Worm (Caenorhabditis elegans): ENCODE measurements around the gene marb-1.

marb-1 gene

DNA sequence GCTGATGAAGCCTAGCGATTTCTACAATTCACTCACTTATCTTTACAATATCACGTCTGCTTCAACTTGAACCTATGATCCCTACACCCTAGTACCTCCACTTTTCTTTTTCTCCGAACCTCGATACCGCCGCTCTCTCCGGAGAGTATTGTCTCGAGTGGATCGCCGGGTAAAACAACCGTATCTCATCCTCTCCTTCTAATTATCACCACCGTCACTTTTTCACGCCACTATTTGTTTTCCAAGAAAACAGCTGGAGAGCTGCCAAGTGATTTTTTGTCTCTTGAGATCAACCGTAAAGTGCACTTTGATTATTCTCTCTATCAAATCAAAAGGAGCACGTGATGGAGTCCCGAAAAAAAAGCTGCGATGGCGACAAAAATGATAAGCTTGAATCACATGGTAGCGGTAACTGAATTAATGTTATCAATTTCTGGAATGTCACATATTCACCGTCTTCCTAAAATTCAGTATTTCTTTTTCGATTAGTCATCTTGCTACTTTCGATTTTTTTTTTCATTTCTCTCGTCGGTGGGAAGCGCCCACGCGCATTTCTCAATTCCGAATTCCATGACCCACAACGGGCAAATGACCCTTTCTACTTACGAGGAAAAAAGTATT lies 9.2 kb downstream of the marb-1 start:
- TF ChIP-seq lin-35 (GFP tag; optimal IDR thresholded peaks at IDR 0.05) (peak in 1 of 2 experiments; percentile 32), pag-3 (tag; optimal IDR thresholded peaks at IDR 0.05; ENCODE audit: borderline replicate concordance, insufficient read depth) (no peak), elt-2 (tag; optimal IDR thresholded peaks at IDR 0.05) (peak; percentile 82), swsn-7 (tag; optimal IDR thresholded peaks at IDR 0.05) (no peak), efl-1 (optimal IDR thresholded peaks at IDR 0.05) (no peak), efl-1 (GFP tag; optimal IDR thresholded peaks at IDR 0.05 in 1 of 2) (peak in 1 of 2 experiments; percentile 58), blmp-1 (tag; optimal IDR thresholded peaks at IDR 0.05) (peak; percentile 73), nhr-71 (tag; optimal IDR thresholded peaks at IDR 0.05) (peak; percentile 6), egl-27 (tag; optimal IDR thresholded peaks at IDR 0.05) (peak in 1 of 2 experiments; percentile 5), nhr-77 (tag; optimal IDR thresholded peaks at IDR 0.05) (peak; percentile 66), mdl-1 (tag; optimal IDR thresholded peaks at IDR 0.05) (peak in 1 of 2 experiments; percentile 12), irx-1 (tag; optimal IDR thresholded peaks at IDR 0.05) (no peak), jun-1 (tag; optimal IDR thresholded peaks at IDR 0.05) (no peak), nhr-90 (tag; optimal IDR thresholded peaks at IDR 0.05; ENCODE audit: poor library complexity) (peak; percentile 34), tbx-2 (tag; optimal IDR thresholded peaks at IDR 0.05) (peak; percentile 12)

ce11 chrIV:12198816-12199215 lies 10.0 kb downstream of the marb-1 start:
- TF ChIP-seq nhr-77 (tag; optimal IDR thresholded peaks at IDR 0.05) = peak; percentile 32
- peak; percentile 36 for TF ChIP-seq tbx-2 (tag; optimal IDR thresholded peaks at IDR 0.05)
- no peak for TF ChIP-seq efl-1 (optimal IDR thresholded peaks at IDR 0.05)
- TF ChIP-seq efl-1 (GFP tag; optimal IDR thresholded peaks at IDR 0.05 in 1 of 2) = peak in 1 of 2 experiments; percentile 55
- no peak for TF ChIP-seq ceh-82 (tag; optimal IDR thresholded peaks at IDR 0.05)
- TF ChIP-seq nhr-85 (tag) = no peak
- no peak for TF ChIP-seq sptf-1 (tag; optimal IDR thresholded peaks at IDR 0.05)
- no peak for TF ChIP-seq skn-1 (tag; optimal IDR thresholded peaks at IDR 0.05)
- TF ChIP-seq lin-14 (GFP tag; optimal IDR thresholded peaks at IDR 0.05) = peak; percentile 68
- TF ChIP-seq zip-4 (GFP tag; optimal IDR thresholded peaks at IDR 0.05) = no peak
- no peak for TF ChIP-seq nhr-47 (tag; optimal IDR thresholded peaks at IDR 0.05)
- TF ChIP-seq elt-3 (tag; optimal IDR thresholded peaks at IDR 0.05) = no peak
- no peak for TF ChIP-seq ces-1 (GFP tag; optimal IDR thresholded peaks at IDR 0.05)

DNA sequence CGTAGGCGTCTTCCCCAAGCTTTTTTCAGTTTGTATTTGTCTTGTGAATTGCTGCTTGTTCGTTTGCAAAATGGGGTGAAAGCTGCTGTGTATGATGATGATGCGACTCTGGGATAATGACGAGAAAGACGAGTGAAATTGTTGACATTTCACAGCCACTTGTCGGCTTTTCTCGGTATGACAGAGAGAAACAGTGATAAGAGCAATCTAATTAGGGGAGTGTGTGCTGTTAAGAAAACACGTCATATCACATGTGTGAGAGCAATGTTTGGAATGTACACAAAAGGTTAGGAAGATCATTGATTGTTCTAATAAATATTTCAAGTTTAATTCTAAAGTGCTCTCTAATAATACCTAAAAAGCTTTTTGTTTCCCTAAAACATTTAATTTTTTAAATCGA lies 11.1 kb downstream of the marb-1 start:
- TF ChIP-seq nhr-71 (tag; optimal IDR thresholded peaks at IDR 0.05) (peak; percentile 18), lin-35 (GFP tag; optimal IDR thresholded peaks at IDR 0.05) (peak in 1 of 2 experiments; percentile 5), nhr-85 (tag) (no peak), fos-1 (tag; optimal IDR thresholded peaks at IDR 0.05) (no peak), mab-9 (GFP tag; IDR thresholded peaks at IDR 0.05) (no peak), efl-1 (optimal IDR thresholded peaks at IDR 0.05) (no peak), efl-1 (GFP tag; optimal IDR thresholded peaks at IDR 0.05 in 1 of 2) (peak in 1 of 2 experiments; percentile 16), nhr-84 (tag; optimal IDR thresholded peaks at IDR 0.05) (no peak), C34B4.2 (tag; optimal IDR thresholded peaks at IDR 0.05) (no peak), elt-2 (tag; optimal IDR thresholded peaks at IDR 0.05) (peak; percentile 71), jun-1 (tag; optimal IDR thresholded peaks at IDR 0.05) (peak; percentile 2), isw-1 (GFP tag; IDR thresholded peaks at IDR 0.05) (no peak), dsc-1 (tag; optimal IDR thresholded peaks at IDR 0.05) (no peak)

DNA sequence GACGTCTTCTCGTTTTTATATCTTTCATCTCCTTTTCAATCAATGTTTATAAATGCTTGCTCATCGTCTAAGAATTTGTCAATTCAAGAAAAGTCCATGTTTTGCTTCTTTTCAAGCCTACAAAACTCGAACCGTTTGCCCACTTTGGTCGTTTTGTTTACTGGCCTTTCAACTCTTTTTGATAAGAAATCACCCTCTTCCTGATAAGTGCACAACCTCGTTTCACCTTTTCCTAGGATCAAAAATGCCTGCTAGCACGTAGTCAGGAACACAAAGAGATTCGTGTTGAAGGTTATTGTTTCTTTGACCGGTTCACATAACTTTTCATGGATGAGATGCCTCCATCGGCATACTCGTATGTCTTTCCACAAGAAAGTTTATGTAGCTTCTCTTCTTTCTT lies 12.2 kb downstream of the marb-1 start:
- no peak for TF ChIP-seq xbp-1 (tag; optimal IDR thresholded peaks at IDR 0.05)
- TF ChIP-seq nhr-11 (tag; optimal IDR thresholded peaks at IDR 0.05) = no peak
- TF ChIP-seq nhr-85 (tag) = no peak
- no peak for TF ChIP-seq lin-15B (tag; optimal IDR thresholded peaks at IDR 0.05)
- no peak for TF ChIP-seq nhr-28 (tag; optimal IDR thresholded peaks at IDR 0.05)
- TF ChIP-seq nhr-90 (tag; optimal IDR thresholded peaks at IDR 0.05; ENCODE audit: poor library complexity) = no peak
- no peak for TF ChIP-seq nhr-20 (tag; optimal IDR thresholded peaks at IDR 0.05)
- no peak for TF ChIP-seq fkh-4 (tag; optimal IDR thresholded peaks at IDR 0.05; ENCODE audit: borderline replicate concordance)
- TF ChIP-seq lin-39 (tag; optimal IDR thresholded peaks at IDR 0.05) = no peak
- TF ChIP-seq unc-98 (GFP tag; IDR thresholded peaks at IDR 0.05) = no peak
- TF ChIP-seq tbx-2 (tag; optimal IDR thresholded peaks at IDR 0.05) = no peak
- TF ChIP-seq dsc-1 (tag; optimal IDR thresholded peaks at IDR 0.05) = no peak
- TF ChIP-seq unc-62 (GFP tag; optimal IDR thresholded peaks at IDR 0.05) = no peak
- TF ChIP-seq ets-5 (GFP tag; IDR thresholded peaks at IDR 0.05) = no peak
- TF ChIP-seq C16A3.4 (tag; optimal IDR thresholded peaks at IDR 0.05) = no peak
- no peak for TF ChIP-seq elt-3 (tag; optimal IDR thresholded peaks at IDR 0.05)
- TF ChIP-seq C04F5.9 (tag; optimal IDR thresholded peaks at IDR 0.05) = no peak

Measured in whole organism, L1 larva.